Fruit fly (Drosophila melanogaster) whole organism, embryonic: ENCODE results near the gene sea.

Experiments
- CG14441 ChIP-seq: fragments of 200-800 bp; sonication (Bioruptor generic); IDR thresholded peaks from 2 replicates; pipeline ENCODE4 v1.3.6; 2022; ENCODE audit warnings: missing biosample characterization, missing genetic modification characterization
- CG3847 ChIP-seq: fragments of 200-800 bp; sonication (Bioruptor generic); IDR thresholded peaks from 2 replicates; pipeline ENCODE4 v1.3.6; 2022; ENCODE audit warnings: missing biosample characterization, missing genetic modification characterization
- ab ChIP-seq: fragments of 200-800 bp; sonication (Bioruptor generic); optimal IDR thresholded peaks from 2 replicates; lab custom pipeline; 2016; ENCODE audit warnings: missing biosample characterization, missing genetic modification characterization
- br ChIP-seq: fragments of >200 bp; optimal IDR thresholded peaks from 2 replicates; lab custom pipeline; 2017
- gro ChIP-seq: fragments of 200-800 bp; sonication (Bioruptor generic); optimal IDR thresholded peaks from 2 replicates; lab custom pipeline; 2016; ENCODE audit warnings: missing biosample characterization, missing genetic modification characterization
- lola ChIP-seq, 3 experiments: fragments of >200 bp in 2 of 3; fragments of 200-800 bp in 1 of 3; sonication (Bioruptor generic) in 1 of 3; optimal IDR thresholded peaks; 2 replicates each; lab custom pipeline; 2017 to 2019; ENCODE audit warnings: missing biosample characterization in 3 of 3, missing genetic modification characterization in 3 of 3, mild to moderate bottlenecking in 1 of 3, moderate library complexity in 1 of 3
- lov ChIP-seq, 2 experiments: fragments of 200-800 bp in 1 of 2; fragments of >200 bp in 1 of 2; sonication (Bioruptor generic) in 1 of 2; IDR thresholded peaks in 1 of 2; optimal IDR thresholded peaks in 1 of 2; 2 replicates in 1 of 2; 3 replicates in 1 of 2; pipeline versions ENCODE4 v1.3.6 to Lab custom; 2017 to 2022; ENCODE audit warnings: missing biosample characterization in 1 of 2, missing genetic modification characterization in 1 of 2

DNA sequence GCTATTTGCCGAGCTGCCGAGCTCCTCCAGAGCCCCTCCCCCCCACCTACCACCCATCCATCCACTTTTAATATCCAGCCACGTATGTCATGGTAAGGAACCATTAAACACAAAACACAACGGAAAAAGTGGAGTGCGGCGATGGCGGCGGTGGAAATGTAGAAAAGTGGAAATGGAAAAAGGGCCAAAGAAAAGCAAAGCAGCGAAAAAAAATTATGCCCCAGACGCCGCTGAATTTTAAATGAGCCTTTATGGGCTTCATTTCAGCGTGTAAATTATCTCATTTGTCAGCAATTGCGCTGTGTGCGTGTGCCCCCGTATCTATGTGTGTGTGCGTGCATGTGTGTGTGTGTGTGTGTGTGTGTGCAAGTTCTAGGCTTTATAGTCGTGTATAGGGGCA, 15.8 kb downstream of the sea start:
- TF ChIP-seq ab (GFP tag; lab: Kevin White, UChicago): no peak
- TF ChIP-seq br: no peak
- no peak for TF ChIP-seq lov (optimal IDR thresholded peaks at IDR 0.05; lab: Kevin White, UChicago)
- TF ChIP-seq lov (GFP tag; IDR thresholded peaks at IDR 0.05; lab: Robert Waterston, UW): no peak
- no peak for TF ChIP-seq CG14441 (GFP tag; lab: Robert Waterston, UW)
- TF ChIP-seq gro (GFP tag; lab: Kevin White, UChicago): no peak
- no peak for TF ChIP-seq CG3847
- TF ChIP-seq lola (GFP tag; optimal IDR thresholded peaks at IDR 0.05; lab: Kevin White, UChicago): no peak
